Worm (Caenorhabditis elegans) whole organism, L2 larva: ENCODE measurements around the gene C54D2.6.

Experiments
- C34F6.9 ChIP-seq: fragments of 150-350 bp; optimal IDR thresholded peaks from 2 replicates; lab custom pipeline; 2014; ENCODE audit warnings: missing biosample characterization, missing genetic modification characterization
- F13H6.1 ChIP-seq: sonication (generic microtip); optimal IDR thresholded peaks from 2 replicates; lab custom pipeline; 2016; ENCODE audit warnings: missing genetic modification characterization, missing compliant biosample characterization
- R02D3.7 ChIP-seq: fragments of 150-350 bp; optimal IDR thresholded peaks from 2 replicates; lab custom pipeline; 2014; ENCODE audit warnings: missing biosample characterization, missing genetic modification characterization
- Y55F3AM.14 ChIP-seq: fragments of 200-800 bp; sonication (Bioruptor generic); optimal IDR thresholded peaks from 2 replicates; lab custom pipeline; 2018; ENCODE audit warnings: mild to moderate bottlenecking, missing genetic modification characterization, missing compliant biosample characterization
- ZK546.5 ChIP-seq: sonication (generic microtip); optimal IDR thresholded peaks from 2 replicates; lab custom pipeline; 2017; ENCODE audit warnings: missing biosample characterization, missing genetic modification characterization
- alr-1 ChIP-seq: fragments of 150-350 bp; optimal IDR thresholded peaks from 2 replicates; lab custom pipeline; 2014; ENCODE audit warnings: missing biosample characterization, missing genetic modification characterization
- aly-2 ChIP-seq: fragments of 150-350 bp; optimal IDR thresholded peaks from 2 replicates; lab custom pipeline; 2014; ENCODE audit warnings: missing biosample characterization, missing genetic modification characterization
- ama-1 ChIP-seq: fragments of 150-350 bp; optimal IDR thresholded peaks from 2 replicates; lab custom pipeline; 2018; ENCODE audit warnings: inconsistent platforms
- blmp-1 ChIP-seq: sonication (generic microtip); optimal IDR thresholded peaks from 2 replicates; lab custom pipeline; 2017; ENCODE audit warnings: missing genetic modification characterization, mild to moderate bottlenecking, missing compliant biosample characterization, antibody characterized with exemption, moderate library complexity; ENCODE audit not compliant: insufficient read depth
- ceh-16 ChIP-seq: fragments of 150-350 bp; optimal IDR thresholded peaks from 2 replicates; lab custom pipeline; 2014; ENCODE audit warnings: missing biosample characterization, missing genetic modification characterization
- ceh-82 ChIP-seq: fragments of 150-350 bp; optimal IDR thresholded peaks from 2 replicates; lab custom pipeline; 2014; ENCODE audit warnings: missing biosample characterization, missing genetic modification characterization
- crh-2 ChIP-seq: sonication (generic microtip); optimal IDR thresholded peaks from 2 replicates; lab custom pipeline; 2017; ENCODE audit warnings: missing biosample characterization, missing genetic modification characterization
- dmd-4 ChIP-seq: sonication (generic microtip); optimal IDR thresholded peaks from 2 replicates; lab custom pipeline; 2017; ENCODE audit warnings: missing biosample characterization, missing genetic modification characterization
- egl-27 ChIP-seq: sonication (generic microtip); optimal IDR thresholded peaks from 3 replicates; lab custom pipeline; 2017; ENCODE audit warnings: missing biosample characterization, missing genetic modification reagents, missing genetic modification characterization
- elt-1 ChIP-seq: fragments of 150-350 bp; optimal IDR thresholded peaks from 2 replicates; lab custom pipeline; 2014; ENCODE audit warnings: missing biosample characterization, missing genetic modification characterization
- elt-3 ChIP-seq: sonication (generic microtip); optimal IDR thresholded peaks from 2 replicates; lab custom pipeline; 2017; ENCODE audit warnings: missing biosample characterization, missing genetic modification characterization
- fos-1 ChIP-seq: fragments of 150-350 bp; optimal IDR thresholded peaks from 2 replicates; lab custom pipeline; 2014; ENCODE audit warnings: missing biosample characterization, missing genetic modification characterization
- gmeb-1 ChIP-seq: fragments of 150-350 bp; optimal IDR thresholded peaks from 2 replicates; lab custom pipeline; 2014; ENCODE audit warnings: missing biosample characterization, missing genetic modification characterization
- lin-11 ChIP-seq: fragments of 150-350 bp; sonication (generic microtip); optimal IDR thresholded peaks from 2 replicates; lab custom pipeline; 2014; ENCODE audit warnings: missing biosample characterization, missing genetic modification characterization, inconsistent platforms, mixed read lengths
- lin-13 ChIP-seq: fragments of 150-350 bp; optimal IDR thresholded peaks from 2 replicates; lab custom pipeline; 2014; ENCODE audit warnings: missing biosample characterization, missing genetic modification reagents, missing genetic modification characterization
- lin-39 ChIP-seq: fragments of 150-350 bp; optimal IDR thresholded peaks from 2 replicates; lab custom pipeline; 2014; ENCODE audit warnings: missing biosample characterization, missing genetic modification reagents, missing genetic modification characterization
- lsy-2 ChIP-seq, 2 experiments: fragments of 150-350 bp in 1 of 2; sonication (generic microtip) in 1 of 2; optimal IDR thresholded peaks; 2 replicates each; lab custom pipeline; 2014 to 2017; ENCODE audit warnings: missing biosample characterization in 2 of 2, missing genetic modification characterization in 2 of 2
- mab-5 ChIP-seq: fragments of 150-350 bp; optimal IDR thresholded peaks from 2 replicates; lab custom pipeline; 2014; ENCODE audit warnings: missing biosample characterization, missing genetic modification characterization
- mbf-1 ChIP-seq: sonication (generic microtip); optimal IDR thresholded peaks from 2 replicates; lab custom pipeline; 2017; ENCODE audit warnings: missing biosample characterization, missing genetic modification characterization
- mdl-1 ChIP-seq, 2 experiments: fragments of 150-350 bp in 1 of 2; sonication (generic microtip) in 1 of 2; optimal IDR thresholded peaks; 2 replicates each; lab custom pipeline; 2017; ENCODE audit warnings: missing biosample characterization in 2 of 2, missing genetic modification characterization in 2 of 2
- nhr-10 ChIP-seq: sonication (generic microtip); optimal IDR thresholded peaks from 2 replicates; lab custom pipeline; 2017; ENCODE audit warnings: missing biosample characterization, missing genetic modification characterization
- nhr-11 ChIP-seq: fragments of 150-350 bp; optimal IDR thresholded peaks from 2 replicates; lab custom pipeline; 2014; ENCODE audit warnings: missing biosample characterization, missing genetic modification characterization
- nhr-12 ChIP-seq: fragments of 150-350 bp; optimal IDR thresholded peaks from 2 replicates; lab custom pipeline; 2014; ENCODE audit warnings: missing biosample characterization, missing genetic modification characterization
- nhr-129 ChIP-seq: fragments of 150-350 bp; optimal IDR thresholded peaks from 2 replicates; lab custom pipeline; 2014; ENCODE audit warnings: missing biosample characterization, missing genetic modification characterization
- nhr-21 ChIP-seq: fragments of 150-350 bp; optimal IDR thresholded peaks from 2 replicates; lab custom pipeline; 2014; ENCODE audit warnings: missing biosample characterization, missing genetic modification characterization
- nhr-23 ChIP-seq: fragments of 150-350 bp; optimal IDR thresholded peaks from 2 replicates; lab custom pipeline; 2014; ENCODE audit warnings: missing biosample characterization, missing genetic modification reagents, missing genetic modification characterization
- nhr-237 ChIP-seq: fragments of 150-350 bp; optimal IDR thresholded peaks from 2 replicates; lab custom pipeline; 2014; ENCODE audit warnings: missing biosample characterization, missing genetic modification characterization
- nhr-25 ChIP-seq: fragments of 150-350 bp; sonication (generic microtip); optimal IDR thresholded peaks from 3 replicates; lab custom pipeline; 2014; ENCODE audit warnings: missing biosample characterization, missing genetic modification characterization
- nhr-6 ChIP-seq: fragments of 150-350 bp; optimal IDR thresholded peaks from 2 replicates; lab custom pipeline; 2014; ENCODE audit warnings: missing biosample characterization, missing genetic modification characterization
- nhr-77 ChIP-seq: fragments of 150-350 bp; optimal IDR thresholded peaks from 2 replicates; lab custom pipeline; 2014; ENCODE audit warnings: missing biosample characterization, missing genetic modification characterization
- peb-1 ChIP-seq: fragments of 150-350 bp; optimal IDR thresholded peaks from 2 replicates; lab custom pipeline; 2014; ENCODE audit warnings: missing biosample characterization, missing genetic modification characterization
- sem-4 ChIP-seq: fragments of 150-350 bp; optimal IDR thresholded peaks from 2 replicates; lab custom pipeline; 2014; ENCODE audit warnings: missing biosample characterization, missing genetic modification reagents, missing genetic modification characterization
- skn-1 ChIP-seq: sonication (generic microtip); optimal IDR thresholded peaks from 2 replicates; lab custom pipeline; 2017; ENCODE audit warnings: missing biosample characterization, missing genetic modification characterization
- sma-3 ChIP-seq: sonication (generic microtip); optimal IDR thresholded peaks from 2 replicates; lab custom pipeline; 2016; ENCODE audit warnings: missing genetic modification reagents, missing genetic modification characterization, missing compliant biosample characterization
- sma-9 ChIP-seq, 2 experiments: fragments of 150-350 bp in 1 of 2; sonication (generic microtip) in 1 of 2; optimal IDR thresholded peaks; 2 replicates each; lab custom pipeline; 2014 to 2016; ENCODE audit warnings: missing genetic modification characterization in 2 of 2, mild to moderate bottlenecking in 1 of 2, missing biosample characterization in 1 of 2, missing compliant biosample characterization in 1 of 2, missing genetic modification reagents in 1 of 2, moderate library complexity in 1 of 2
- snpc-4 ChIP-seq: fragments of 150-350 bp; optimal IDR thresholded peaks from 2 replicates; lab custom pipeline; 2014; ENCODE audit warnings: missing biosample characterization, missing genetic modification characterization
- unc-39 ChIP-seq: fragments of 150-350 bp; optimal IDR thresholded peaks from 2 replicates; lab custom pipeline; 2014; ENCODE audit warnings: missing biosample characterization, missing genetic modification characterization
- unc-55 ChIP-seq: fragments of 150-350 bp; sonication (generic microtip); optimal IDR thresholded peaks from 3 replicates; lab custom pipeline; 2014; ENCODE audit warnings: missing biosample characterization, missing genetic modification reagents, missing genetic modification characterization
- unc-62 ChIP-seq: fragments of 150-350 bp; optimal IDR thresholded peaks from 2 replicates; lab custom pipeline; 2014; ENCODE audit warnings: missing biosample characterization, missing genetic modification reagents, missing genetic modification characterization
- zag-1 ChIP-seq: fragments of 150-350 bp; optimal IDR thresholded peaks from 2 replicates; lab custom pipeline; 2014; ENCODE audit warnings: missing biosample characterization, missing genetic modification characterization
- ztf-1 ChIP-seq: fragments of 200-800 bp; sonication (Bioruptor generic); conservative IDR thresholded peaks from 2 replicates; pipeline ENCODE4 v1.3.6; 2022; ENCODE audit warnings: missing genetic modification characterization, missing compliant biosample characterization
- ztf-11 ChIP-seq: sonication (generic microtip); optimal IDR thresholded peaks from 2 replicates; lab custom pipeline; 2017; ENCODE audit warnings: missing biosample characterization, missing genetic modification characterization
- ztf-4 ChIP-seq: fragments of 150-350 bp; optimal IDR thresholded peaks from 2 replicates; lab custom pipeline; 2014; ENCODE audit warnings: missing biosample characterization, missing genetic modification characterization

Gene C54D2.6

DNA sequence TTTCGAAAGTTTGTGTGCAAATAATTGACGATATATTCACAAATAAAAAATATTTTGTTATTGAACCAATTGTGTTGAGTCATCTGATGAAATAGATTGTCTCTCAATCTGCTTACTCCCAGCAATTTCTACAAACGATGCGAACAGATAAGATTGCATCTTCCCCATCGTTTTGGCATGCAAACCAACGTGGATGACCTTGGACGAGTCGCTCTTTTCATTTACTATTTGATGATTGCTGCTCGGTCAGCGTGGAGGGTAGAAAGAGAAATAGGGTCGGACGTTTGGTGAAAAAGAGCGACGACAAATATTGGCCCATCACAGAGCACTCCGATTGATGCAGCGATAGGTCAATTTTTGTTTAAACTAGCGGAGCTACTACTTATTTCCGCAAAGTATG is 21.6 kb downstream of the C54D2.6 start (continued):
- TF ChIP-seq mab-5 (tag; lab: Kevin White, UChicago), result no peak
- peak; percentile 88 for TF ChIP-seq sma-9 (GFP tag; optimal IDR thresholded peaks at IDR 0.05; lab: Kevin White, UChicago)
- no peak for TF ChIP-seq sma-9 (tag; optimal IDR thresholded peaks at IDR 0.05; lab: Kevin White, UChicago)
- no peak for TF ChIP-seq unc-39
- TF ChIP-seq ceh-82 (tag; lab: Kevin White, UChicago), result no peak
- TF ChIP-seq nhr-12 (tag; lab: Kevin White, UChicago), result no peak
- no peak for TF ChIP-seq lin-39 (tag; lab: Kevin White, UChicago)

- TF ChIP-seq ztf-4 (tag; lab: Kevin White, UChicago) (peak; percentile 87), lin-39 (tag; lab: Kevin White, UChicago) (no peak), sma-9 (GFP tag; optimal IDR thresholded peaks at IDR 0.05; lab: Kevin White, UChicago) (peak; percentile 95), sma-9 (tag; optimal IDR thresholded peaks at IDR 0.05; lab: Kevin White, UChicago) (no peak), sma-3 (peak; percentile 96), snpc-4 (tag; lab: Kevin White, UChicago) (peak; percentile 67), ztf-11 (tag; lab: Kevin White, UChicago) (no peak), aly-2 (tag; lab: Kevin White, UChicago) (no peak), crh-2 (tag; lab: Kevin White, UChicago) (peak; percentile 97), nhr-25 (tag; lab: Kevin White, UChicago) (peak; percentile 91), mbf-1 (tag; lab: Kevin White, UChicago) (no peak), F13H6.1 (tag; lab: Kevin White, UChicago) (peak; percentile 95), peb-1 (tag; lab: Kevin White, UChicago) (no peak), alr-1 (peak; percentile 89), ztf-1 (no peak), egl-27 (peak; percentile 96), sem-4 (tag; lab: Kevin White, UChicago) (peak; percentile 90), nhr-129 (tag; lab: Kevin White, UChicago) (peak; percentile 100), ama-1 (lab: Kevin White, UChicago) (peak; percentile 85), R02D3.7 (no peak), nhr-10 (tag; lab: Kevin White, UChicago) (peak; percentile 66), ZK546.5 (tag; lab: Kevin White, UChicago) (peak; percentile 44), unc-55 (peak; percentile 93), nhr-23 (tag; lab: Kevin White, UChicago) (no peak), elt-1 (tag; lab: Kevin White, UChicago) (no peak), fos-1 (tag; lab: Kevin White, UChicago) (peak; percentile 81), zag-1 (tag; lab: Kevin White, UChicago) (peak; percentile 96), dmd-4 (tag; lab: Kevin White, UChicago) (no peak), unc-62 (peak; percentile 23), ceh-82 (tag; lab: Kevin White, UChicago) (peak; percentile 88), C34F6.9 (peak; percentile 100), skn-1 (tag; lab: Kevin White, UChicago) (no peak), lin-13 (peak; percentile 94), mab-5 (tag; lab: Kevin White, UChicago) (peak; percentile 60), unc-39 (no peak), ceh-16 (peak; percentile 85), nhr-12 (tag; lab: Kevin White, UChicago) (no peak), lsy-2 (tag; optimal IDR thresholded peaks at IDR 0.05; lab: Kevin White, UChicago) (peak; percentile 83 to 92), nhr-21 (peak; percentile 96), nhr-77 (tag; lab: Kevin White, UChicago) (peak; percentile 34), nhr-237 (no peak), nhr-11 (tag; lab: Kevin White, UChicago) (no peak), Y55F3AM.14 (GFP tag; lab: Kevin White, UChicago) (peak; percentile 90), lin-11 (tag; lab: Kevin White, UChicago) (peak; percentile 99), elt-3 (tag; lab: Kevin White, UChicago) (no peak), blmp-1 (peak; percentile 76), mdl-1 (tag; optimal IDR thresholded peaks at IDR 0.05; lab: Kevin White, UChicago) (peak; percentile 87 to 98), nhr-6 (tag; lab: Kevin White, UChicago) (peak; percentile 87), gmeb-1 (tag; lab: Kevin White, UChicago) (peak; percentile 78)
Observed at ce11 chrX:7823108-7823704, 24.1 kb downstream of the C54D2.6 start, which contains the start of gene eef-1A.2. eef-1A.2 (plus strand) TSS chrX:7823654.
